Worm (Caenorhabditis elegans) whole organism, mixed stage, embryonic: ENCODE data around the gene uggt-1.

Source experiments
- M03D4.4 ChIP-seq: sonication (generic microtip); optimal IDR thresholded peaks from 2 replicates; lab custom pipeline; 2017; ENCODE audit warnings: mild to moderate bottlenecking, missing genetic modification characterization, missing compliant biosample characterization
- bed-3 ChIP-seq: fragments of 200-800 bp; sonication (Bioruptor generic); optimal IDR thresholded peaks from 3 replicates; lab custom pipeline; 2018; ENCODE audit warnings: mild to moderate bottlenecking, missing genetic modification characterization, moderate library complexity, missing compliant biosample characterization
- blmp-1 ChIP-seq: fragments of 150-350 bp; optimal IDR thresholded peaks from 2 replicates; lab custom pipeline; 2014; ENCODE audit warnings: missing biosample characterization, missing genetic modification characterization
- ceh-39 ChIP-seq: fragments of 150-350 bp; optimal IDR thresholded peaks from 2 replicates; lab custom pipeline; 2014; ENCODE audit warnings: missing biosample characterization, missing genetic modification characterization
- ceh-43 ChIP-seq: fragments of 200-800 bp; sonication (Bioruptor generic); optimal IDR thresholded peaks from 2 replicates; lab custom pipeline; 2018; ENCODE audit warnings: mild to moderate bottlenecking, missing genetic modification characterization, moderate library complexity, missing compliant biosample characterization
- ceh-83 ChIP-seq: fragments of 200-800 bp; sonication (Bioruptor generic); optimal IDR thresholded peaks from 2 replicates; lab custom pipeline; 2018; ENCODE audit warnings: mild to moderate bottlenecking, missing genetic modification characterization, missing compliant biosample characterization
- ces-1 ChIP-seq: fragments of 150-350 bp; optimal IDR thresholded peaks from 2 replicates; lab custom pipeline; 2014; ENCODE audit warnings: missing biosample characterization, missing genetic modification reagents, missing genetic modification characterization
- cnd-1 ChIP-seq: fragments of 200-800 bp; sonication (Bioruptor generic); optimal IDR thresholded peaks from 2 replicates; lab custom pipeline; 2018; ENCODE audit warnings: mild to moderate bottlenecking, missing genetic modification characterization, missing compliant biosample characterization
- drap-1 ChIP-seq: fragments of 200-800 bp; sonication (Bioruptor generic); optimal IDR thresholded peaks from 3 replicates; lab custom pipeline; 2018; ENCODE audit warnings: mild to moderate bottlenecking, missing genetic modification characterization, missing compliant biosample characterization
- elt-1 ChIP-seq: sonication (generic microtip); optimal IDR thresholded peaks from 2 replicates; lab custom pipeline; 2017; ENCODE audit warnings: missing genetic modification characterization, mild to moderate bottlenecking, missing compliant biosample characterization, antibody characterized with exemption, moderate library complexity, borderline replicate concordance; ENCODE audit not compliant: insufficient read depth
- elt-3 ChIP-seq: fragments of 150-350 bp; optimal IDR thresholded peaks from 2 replicates; lab custom pipeline; 2014; ENCODE audit warnings: missing biosample characterization, missing genetic modification characterization
- flh-1 ChIP-seq: fragments of 200-800 bp; sonication (Bioruptor generic); optimal IDR thresholded peaks from 2 replicates; lab custom pipeline; 2018; ENCODE audit warnings: mild to moderate bottlenecking, missing genetic modification characterization, moderate library complexity, missing compliant biosample characterization
- ham-2 ChIP-seq: fragments of 200-800 bp; sonication (Bioruptor generic); optimal IDR thresholded peaks from 2 replicates; lab custom pipeline; 2018; ENCODE audit warnings: mild to moderate bottlenecking, missing genetic modification characterization, missing compliant biosample characterization
- hlh-1 ChIP-seq: fragments of 150-350 bp; optimal IDR thresholded peaks from 2 replicates; lab custom pipeline; 2014; ENCODE audit warnings: missing biosample characterization, missing genetic modification reagents, missing genetic modification characterization
- lin-13 ChIP-seq: fragments of 150-350 bp; optimal IDR thresholded peaks from 2 replicates; lab custom pipeline; 2014; ENCODE audit warnings: missing biosample characterization, missing genetic modification characterization
- lin-32 ChIP-seq: fragments of 200-800 bp; sonication (Bioruptor generic); optimal IDR thresholded peaks from 2 replicates; lab custom pipeline; 2018; ENCODE audit warnings: mild to moderate bottlenecking, missing genetic modification characterization, missing compliant biosample characterization
- lsy-2 ChIP-seq: fragments of 150-350 bp; optimal IDR thresholded peaks from 2 replicates; lab custom pipeline; 2014; ENCODE audit warnings: missing biosample characterization, missing genetic modification characterization
- mab-5 ChIP-seq: fragments of 150-350 bp; optimal IDR thresholded peaks from 2 replicates; lab custom pipeline; 2014; ENCODE audit warnings: missing biosample characterization, missing genetic modification characterization
- mep-1 ChIP-seq: fragments of 150-350 bp; optimal IDR thresholded peaks from 2 replicates; lab custom pipeline; 2017; ENCODE audit warnings: missing biosample characterization, missing genetic modification reagents, missing genetic modification characterization, inconsistent platforms
- mls-2 ChIP-seq: sonication (generic microtip); optimal IDR thresholded peaks from 2 replicates; lab custom pipeline; 2016; ENCODE audit warnings: mild to moderate bottlenecking, missing genetic modification characterization, moderate library complexity, missing compliant biosample characterization
- nhr-12 ChIP-seq: fragments of 150-350 bp; optimal IDR thresholded peaks from 2 replicates; lab custom pipeline; 2014; ENCODE audit warnings: missing biosample characterization, missing genetic modification characterization
- nhr-2 ChIP-seq: fragments of 150-350 bp; optimal IDR thresholded peaks from 2 replicates; lab custom pipeline; 2014; ENCODE audit warnings: missing biosample characterization, missing genetic modification characterization
- nhr-237 ChIP-seq: fragments of 150-350 bp; optimal IDR thresholded peaks from 2 replicates; lab custom pipeline; 2014; ENCODE audit warnings: missing biosample characterization, missing genetic modification characterization
- nhr-76 ChIP-seq: sonication (generic microtip); optimal IDR thresholded peaks from 2 replicates; lab custom pipeline; 2017; ENCODE audit warnings: missing biosample characterization, missing genetic modification characterization
- pha-4 ChIP-seq: fragments of 150-350 bp; optimal IDR thresholded peaks from 2 replicates; lab custom pipeline; 2018; ENCODE audit warnings: missing biosample characterization, missing genetic modification reagents, missing genetic modification characterization
- sem-2 ChIP-seq: fragments of 200-800 bp; sonication (Bioruptor generic); optimal IDR thresholded peaks from 2 replicates; lab custom pipeline; 2018; ENCODE audit warnings: mild to moderate bottlenecking, missing genetic modification characterization, missing compliant biosample characterization
- sptf-1 ChIP-seq: sonication (generic microtip); optimal IDR thresholded peaks from 2 replicates; lab custom pipeline; 2017; ENCODE audit warnings: mild to moderate bottlenecking, missing genetic modification characterization, moderate library complexity, missing compliant biosample characterization
- tbx-8 ChIP-seq: fragments of 200-800 bp; sonication (Bioruptor generic); optimal IDR thresholded peaks from 2 replicates; lab custom pipeline; 2018; ENCODE audit warnings: mild to moderate bottlenecking, missing genetic modification characterization, moderate library complexity, missing compliant biosample characterization
- unc-120 ChIP-seq: sonication (generic microtip); optimal IDR thresholded peaks from 2 replicates; lab custom pipeline; 2017; ENCODE audit warnings: missing genetic modification characterization, missing compliant biosample characterization; ENCODE audit not compliant: poor library complexity, severe bottlenecking
- unc-39 ChIP-seq: fragments of 150-350 bp; optimal IDR thresholded peaks from 2 replicates; lab custom pipeline; 2014; ENCODE audit warnings: missing biosample characterization, missing genetic modification characterization
- unc-62 ChIP-seq: fragments of 150-350 bp; optimal IDR thresholded peaks from 2 replicates; lab custom pipeline; 2014; ENCODE audit warnings: missing biosample characterization, missing genetic modification reagents, missing genetic modification characterization
- zip-8 ChIP-seq: fragments of 150-350 bp; optimal IDR thresholded peaks from 2 replicates; lab custom pipeline; 2014; ENCODE audit warnings: missing biosample characterization, missing genetic modification characterization
- ztf-11 ChIP-seq: fragments of 150-350 bp; optimal IDR thresholded peaks from 2 replicates; lab custom pipeline; 2014; ENCODE audit warnings: missing biosample characterization, missing genetic modification characterization

The uggt-1 gene

ce11 chrX:7493020-7493419 lies 7.8 kb downstream of the uggt-1 start, which contains the start of gene F48E3.2:
F48E3.2 (minus strand) TSS chrX:7493120.
- TF ChIP-seq ham-2 (GFP tag; lab: Kevin White, UChicago) (no peak), lin-32 (GFP tag; lab: Kevin White, UChicago) (no peak)

- no peak for TF ChIP-seq unc-62 (GFP tag; lab: Kevin White, UChicago)
- TF ChIP-seq ham-2 (GFP tag; lab: Kevin White, UChicago), result no peak
- no peak for TF ChIP-seq nhr-2 (tag; lab: Kevin White, UChicago)
- TF ChIP-seq hlh-1, result no peak
- no peak for TF ChIP-seq lin-32 (GFP tag; lab: Kevin White, UChicago)
- no peak for TF ChIP-seq blmp-1 (tag; lab: Kevin White, UChicago)
- no peak for TF ChIP-seq zip-8 (tag; lab: Kevin White, UChicago)
- no peak for TF ChIP-seq cnd-1 (tag; lab: Kevin White, UChicago)
Observed at ce11 chrX:7491521-7491920, 9.3 kb downstream of the uggt-1 start.

- no peak for TF ChIP-seq elt-3
- TF ChIP-seq blmp-1 (tag; lab: Kevin White, UChicago), result no peak
- peak; percentile 48 for TF ChIP-seq unc-62 (GFP tag; lab: Kevin White, UChicago)
- peak; percentile 54 for TF ChIP-seq unc-120 (tag; lab: Kevin White, UChicago)
- peak; percentile 89 for TF ChIP-seq ham-2 (GFP tag; lab: Kevin White, UChicago)
- no peak for TF ChIP-seq unc-39 (tag; lab: Kevin White, UChicago)
- no peak for TF ChIP-seq nhr-12
- TF ChIP-seq mep-1 (tag; lab: Kevin White, UChicago), result peak; percentile 39
- peak; percentile 93 for TF ChIP-seq elt-1
- no peak for TF ChIP-seq nhr-237 (tag; lab: Kevin White, UChicago)
- TF ChIP-seq ceh-43 (GFP tag; lab: Kevin White, UChicago), result no peak
- TF ChIP-seq tbx-8 (GFP tag; lab: Kevin White, UChicago), result no peak
- no peak for TF ChIP-seq nhr-2 (tag; lab: Kevin White, UChicago)
- no peak for TF ChIP-seq sem-2 (GFP tag; lab: Kevin White, UChicago)
- TF ChIP-seq M03D4.4 (tag; lab: Kevin White, UChicago), result peak; percentile 52
- no peak for TF ChIP-seq ces-1 (GFP tag; lab: Kevin White, UChicago)
- TF ChIP-seq drap-1 (GFP tag; lab: Kevin White, UChicago), result no peak
- TF ChIP-seq sptf-1 (tag; lab: Kevin White, UChicago), result peak; percentile 59
- TF ChIP-seq hlh-1, result peak; percentile 40
- no peak for TF ChIP-seq lsy-2 (tag; lab: Kevin White, UChicago)
- TF ChIP-seq mls-2 (tag; lab: Kevin White, UChicago), result peak; percentile 43
- TF ChIP-seq, all 35 proteins: peak for 9
Observed at ce11 chrX:7485748-7486147, 15.0 kb downstream of the uggt-1 start, which contains the start of gene gly-12. gly-12 (plus strand) TSS chrX:7485864.

ce11 chrX:7480756-7481155 lies 20.0 kb downstream of the uggt-1 start, which contains the start of gene F48E3.9:
F48E3.9 (plus strand) TSS chrX:7481056.
- TF ChIP-seq ztf-11, result no peak
- TF ChIP-seq lsy-2 (tag; lab: Kevin White, UChicago), result no peak
- no peak for TF ChIP-seq unc-62 (GFP tag; lab: Kevin White, UChicago)
- TF ChIP-seq tbx-8 (GFP tag; lab: Kevin White, UChicago), result no peak
- no peak for TF ChIP-seq mls-2 (tag; lab: Kevin White, UChicago)

ce11 chrX:7478948-7479347 lies 21.8 kb downstream of the uggt-1 start, which contains the start of gene mek-1:
mek-1 (plus strand) TSS chrX:7479248.
- TF ChIP-seq elt-3 (no peak), unc-120 (tag; lab: Kevin White, UChicago) (no peak), lin-32 (GFP tag; lab: Kevin White, UChicago) (no peak), nhr-12 (no peak), unc-62 (GFP tag; lab: Kevin White, UChicago) (no peak), ceh-43 (GFP tag; lab: Kevin White, UChicago) (no peak), ceh-39 (tag; lab: Kevin White, UChicago) (no peak)

- no peak for TF ChIP-seq flh-1 (GFP tag; lab: Kevin White, UChicago)
- no peak for TF ChIP-seq ham-2 (GFP tag; lab: Kevin White, UChicago)
- TF ChIP-seq nhr-2 (tag; lab: Kevin White, UChicago), result no peak
- peak; percentile 65 for TF ChIP-seq pha-4 (tag; lab: Kevin White, UChicago)
- peak; percentile 32 for TF ChIP-seq cnd-1 (tag; lab: Kevin White, UChicago)
- peak; percentile 36 for TF ChIP-seq unc-120 (tag; lab: Kevin White, UChicago)
- TF ChIP-seq nhr-76 (tag; lab: Kevin White, UChicago), result no peak
- peak; percentile 29 for TF ChIP-seq hlh-1
- peak; percentile 49 for TF ChIP-seq lin-13 (tag; lab: Kevin White, UChicago)
- TF ChIP-seq elt-3, result no peak
- TF ChIP-seq blmp-1 (tag; lab: Kevin White, UChicago), result no peak
- peak; percentile 35 for TF ChIP-seq M03D4.4 (tag; lab: Kevin White, UChicago)
- TF ChIP-seq sptf-1 (tag; lab: Kevin White, UChicago), result peak; percentile 59
- TF ChIP-seq mls-2 (tag; lab: Kevin White, UChicago), result peak; percentile 47
- no peak for TF ChIP-seq tbx-8 (GFP tag; lab: Kevin White, UChicago)
- TF ChIP-seq drap-1 (GFP tag; lab: Kevin White, UChicago), result peak; percentile 37
- TF ChIP-seq sem-2 (GFP tag; lab: Kevin White, UChicago), result no peak
- TF ChIP-seq ces-1 (GFP tag; lab: Kevin White, UChicago), result peak; percentile 47
- TF ChIP-seq mep-1 (tag; lab: Kevin White, UChicago), result peak; percentile 56
- no peak for TF ChIP-seq mab-5 (tag; lab: Kevin White, UChicago)
- no peak for TF ChIP-seq lsy-2 (tag; lab: Kevin White, UChicago)
- no peak for TF ChIP-seq bed-3 (GFP tag; lab: Kevin White, UChicago)
- TF ChIP-seq ceh-83 (GFP tag; lab: Kevin White, UChicago), result peak; percentile 45
Observed at ce11 chrX:7478476-7478875, 22.3 kb downstream of the uggt-1 start.
